Worm (Caenorhabditis elegans) whole organism, midembryonic: ENCODE measurements around the gene nlp-67.
"Not testable (repeated sequence)": the region's sequence is repeated elsewhere in the genome, so short reads cannot be mapped to it uniquely, and the experiment has no call there.

Source experiments
- T22C8.4 ChIP-seq: fragments of 200-800 bp; sonication (Bioruptor generic); IDR thresholded peaks from 2 replicates; pipeline ENCODE4 v1.3.6; 2022; ENCODE audit warnings: missing genetic modification characterization, missing compliant biosample characterization
- cog-1 ChIP-seq: sonication (generic microtip); optimal IDR thresholded peaks from 2 replicates; lab custom pipeline; 2016; ENCODE audit warnings: missing genetic modification characterization, missing compliant biosample characterization
- flt-1 ChIP-seq: fragments of 200-800 bp; sonication (Bioruptor generic); IDR thresholded peaks from 2 replicates; pipeline ENCODE4 v1.3.6; 2022; ENCODE audit warnings: missing genetic modification characterization, missing compliant biosample characterization
- med-1 ChIP-seq: sonication (generic microtip); optimal IDR thresholded peaks from 2 replicates; lab custom pipeline; 2017; ENCODE audit warnings: missing genetic modification characterization, mild to moderate bottlenecking, missing compliant biosample characterization, antibody characterized with exemption, missing genetic modification reagents; ENCODE audit not compliant: insufficient read depth
- ref-1 ChIP-seq: fragments of 200-800 bp; sonication (Bioruptor generic); conservative IDR thresholded peaks from 2 replicates; pipeline ENCODE4 v1.3.6; 2022; ENCODE audit warnings: missing genetic modification reagents, missing genetic modification characterization, missing compliant biosample characterization
- ztf-23 ChIP-seq: fragments of 200-800 bp; sonication (Bioruptor generic); IDR thresholded peaks from 2 replicates; pipeline ENCODE4 v1.3.6; 2022; ENCODE audit warnings: missing genetic modification reagents, missing genetic modification characterization, missing compliant biosample characterization
- ztf-29 ChIP-seq: fragments of 200-800 bp; sonication (Bioruptor generic); IDR thresholded peaks from 2 replicates; pipeline ENCODE4 v1.3.6; 2022; ENCODE audit warnings: missing genetic modification reagents, missing genetic modification characterization, missing compliant biosample characterization

ce11 chrX:16213073-16213472 is 28.9 kb downstream of the nlp-67 start, which contains the start of gene F23A7.8:
- TF ChIP-seq ref-1 (GFP tag; lab: Robert Waterston, UW); cog-1 (tag; lab: Kevin White, UChicago); med-1; T22C8.4 (GFP tag; lab: Robert Waterston, UW); flt-1; ztf-29 (GFP tag; lab: Robert Waterston, UW); ztf-23: not testable (repeated sequence)
